Fruit fly (Drosophila melanogaster) whole organism, embryonic: ENCODE measurements around the gene Fcp3C.

ENCODE experiments used
- Adf1 ChIP-seq: fragments of 200-800 bp; sonication (Bioruptor generic); IDR thresholded peaks from 2 replicates; pipeline ENCODE4 v1.3.6; 2022; ENCODE audit warnings: missing biosample characterization, missing genetic modification characterization
- CG14441 ChIP-seq: fragments of 200-800 bp; sonication (Bioruptor generic); IDR thresholded peaks from 2 replicates; pipeline ENCODE4 v1.3.6; 2022; ENCODE audit warnings: missing biosample characterization, missing genetic modification characterization
- CG1529 ChIP-seq: fragments of 200-800 bp; sonication (Bioruptor generic); optimal IDR thresholded peaks from 3 replicates; lab custom pipeline; 2018; ENCODE audit warnings: missing biosample characterization, missing genetic modification characterization
- CG1603 ChIP-seq: fragments of 200-800 bp; sonication (Bioruptor generic); optimal IDR thresholded peaks from 2 replicates; lab custom pipeline; 2019; ENCODE audit warnings: missing biosample characterization, mild to moderate bottlenecking, missing genetic modification characterization, moderate library complexity
- CG17385 ChIP-seq: fragments of 200-800 bp; sonication (Bioruptor generic); optimal IDR thresholded peaks from 3 replicates; lab custom pipeline; 2018; ENCODE audit warnings: missing biosample characterization, mild to moderate bottlenecking, missing genetic modification characterization
- CG17568 ChIP-seq: fragments of 200-800 bp; sonication (Bioruptor generic); optimal IDR thresholded peaks from 2 replicates; lab custom pipeline; 2018; ENCODE audit warnings: missing biosample characterization, mild to moderate bottlenecking, missing genetic modification characterization, moderate library complexity
- CG18619 ChIP-seq: fragments of 200-800 bp; sonication (Bioruptor generic); optimal IDR thresholded peaks from 3 replicates; lab custom pipeline; 2017; ENCODE audit warnings: missing biosample characterization, mild to moderate bottlenecking, missing genetic modification characterization
- CG31365 ChIP-seq: fragments of 200-800 bp; sonication (Bioruptor generic); optimal IDR thresholded peaks from 2 replicates; lab custom pipeline; 2018; ENCODE audit warnings: missing biosample characterization, mild to moderate bottlenecking, missing genetic modification characterization
- CG32532 ChIP-seq: fragments of 200-800 bp; sonication (Bioruptor generic); IDR thresholded peaks from 2 replicates; pipeline ENCODE4 v1.3.6; 2022; ENCODE audit warnings: missing biosample characterization, missing genetic modification characterization
- CG7372 ChIP-seq: fragments of 200-800 bp; sonication (Bioruptor generic); IDR thresholded peaks from 2 replicates; pipeline ENCODE4 v1.3.6; 2022; ENCODE audit warnings: missing biosample characterization, missing genetic modification characterization
- CG7928 ChIP-seq: fragments of 200-800 bp; sonication (Bioruptor generic); optimal IDR thresholded peaks from 2 replicates; lab custom pipeline; 2017; ENCODE audit warnings: missing biosample characterization, mild to moderate bottlenecking, missing genetic modification characterization
- CG8290 ChIP-seq, 3 experiments: fragments of 200-800 bp; sonication (Bioruptor generic); optimal IDR thresholded peaks; 2 replicates each; lab custom pipeline; 2016 to 2019; ENCODE audit warnings: missing biosample characterization in 3 of 3, missing genetic modification characterization in 3 of 3, mild to moderate bottlenecking in 2 of 3, moderate library complexity in 1 of 3
- CkIIα-i1 ChIP-seq: fragments of 200-800 bp; sonication (Bioruptor generic); IDR thresholded peaks from 2 replicates; pipeline ENCODE4 v1.3.6; 2022; ENCODE audit warnings: missing biosample characterization, missing genetic modification characterization
- CoRest ChIP-seq: fragments of 200-800 bp; sonication (Bioruptor generic); optimal IDR thresholded peaks from 3 replicates; lab custom pipeline; 2018; ENCODE audit warnings: missing biosample characterization, mild to moderate bottlenecking, missing genetic modification characterization, moderate library complexity
- D19B ChIP-seq: fragments of 200-800 bp; sonication (Bioruptor generic); optimal IDR thresholded peaks from 2 replicates; lab custom pipeline; 2017; ENCODE audit warnings: missing biosample characterization, mild to moderate bottlenecking, missing genetic modification characterization
- Ets65A ChIP-seq: fragments of 200-800 bp; sonication (Bioruptor generic); peaks from one replicate; lab custom pipeline; 2016; ENCODE audit warnings: missing biosample characterization, missing genetic modification characterization
- HLH54F ChIP-seq: fragments of 200-800 bp; sonication (Bioruptor generic); optimal IDR thresholded peaks from 3 replicates; lab custom pipeline; 2016; ENCODE audit warnings: missing biosample characterization, missing genetic modification characterization
- Pdp1 ChIP-seq, 2 experiments: fragments of 200-800 bp; sonication (Bioruptor generic); optimal IDR thresholded peaks; 3 replicates each; lab custom pipeline; 2016; ENCODE audit warnings: missing biosample characterization in 2 of 2, missing genetic modification characterization in 2 of 2, mild to moderate bottlenecking in 1 of 2, moderate library complexity in 1 of 2
- Tbp ChIP-seq: fragments of >200 bp; optimal IDR thresholded peaks from 2 replicates; lab custom pipeline; 2018; ENCODE audit warnings: missing biosample characterization, missing genetic modification characterization
- Xrp1 ChIP-seq: fragments of 200-800 bp; sonication (Bioruptor generic); IDR thresholded peaks from 2 replicates; pipeline ENCODE4 v1.3.6; 2022; ENCODE audit warnings: missing biosample characterization, missing genetic modification characterization
- ab ChIP-seq: fragments of 200-800 bp; sonication (Bioruptor generic); optimal IDR thresholded peaks from 2 replicates; lab custom pipeline; 2016; ENCODE audit warnings: missing biosample characterization, missing genetic modification characterization
- abd-A ChIP-seq: fragments of 200-800 bp; sonication (Bioruptor generic); optimal IDR thresholded peaks from 3 replicates; lab custom pipeline; 2019; ENCODE audit warnings: missing biosample characterization, mild to moderate bottlenecking, missing genetic modification characterization, moderate library complexity
- bcd ChIP-seq: fragments of 200-800 bp; sonication (Bioruptor generic); optimal IDR thresholded peaks from 2 replicates; lab custom pipeline; 2017; ENCODE audit warnings: missing biosample characterization, mild to moderate bottlenecking, missing genetic modification characterization
- chinmo ChIP-seq: fragments of 200-800 bp; sonication (Bioruptor generic); IDR thresholded peaks from 4 replicates; pipeline ENCODE4 v1.3.6; 2022; ENCODE audit warnings: missing biosample characterization, missing genetic modification characterization; ENCODE audit not compliant: partially characterized antibody
- chm ChIP-seq: fragments of 200-800 bp; sonication (Bioruptor generic); IDR thresholded peaks from 2 replicates; pipeline ENCODE4 v1.3.6; 2022; ENCODE audit warnings: missing biosample characterization, missing genetic modification characterization
- dmrt99B ChIP-seq: fragments of 200-800 bp; sonication (Bioruptor generic); optimal IDR thresholded peaks from 2 replicates; lab custom pipeline; 2018; ENCODE audit warnings: missing biosample characterization, mild to moderate bottlenecking, missing genetic modification characterization, moderate library complexity
- dysf ChIP-seq: fragments of 200-800 bp; sonication (Bioruptor generic); IDR thresholded peaks from 3 replicates; pipeline ENCODE4 v1.3.6; 2022; ENCODE audit warnings: missing biosample characterization, missing genetic modification characterization
- eyg ChIP-seq: fragments of 200-800 bp; sonication (Bioruptor generic); optimal IDR thresholded peaks from 3 replicates; lab custom pipeline; 2016; ENCODE audit warnings: missing biosample characterization, missing genetic modification characterization
- fd3F ChIP-seq: fragments of 200-800 bp; sonication (Bioruptor generic); optimal IDR thresholded peaks from 2 replicates; lab custom pipeline; 2018; ENCODE audit warnings: missing biosample characterization, mild to moderate bottlenecking, missing genetic modification characterization, moderate library complexity
- gcm ChIP-seq: fragments of 200-800 bp; sonication (Bioruptor generic); optimal IDR thresholded peaks from 2 replicates; lab custom pipeline; 2019; ENCODE audit warnings: missing biosample characterization, mild to moderate bottlenecking, missing genetic modification characterization, moderate library complexity
- grn ChIP-seq: fragments of 200-800 bp; sonication (Bioruptor generic); optimal IDR thresholded peaks from 3 replicates; lab custom pipeline; 2017; ENCODE audit warnings: missing biosample characterization, missing genetic modification characterization
- lilli ChIP-seq: fragments of 200-800 bp; sonication (Bioruptor generic); optimal IDR thresholded peaks from 3 replicates; lab custom pipeline; 2016; ENCODE audit warnings: missing biosample characterization, missing genetic modification characterization
- nom ChIP-seq: fragments of 200-800 bp; sonication (Bioruptor generic); optimal IDR thresholded peaks from 2 replicates; lab custom pipeline; 2017; ENCODE audit warnings: missing biosample characterization, missing genetic modification characterization, mild to moderate bottlenecking, moderate library complexity, missing genetic modification reagents
- pb ChIP-seq: fragments of 200-800 bp; sonication (Bioruptor generic); optimal IDR thresholded peaks from 3 replicates; lab custom pipeline; 2016; ENCODE audit warnings: missing biosample characterization, missing genetic modification characterization
- ro ChIP-seq: fragments of 200-800 bp; sonication (Bioruptor generic); IDR thresholded peaks from 2 replicates; pipeline ENCODE4 v1.3.6; 2022; ENCODE audit warnings: missing biosample characterization, missing genetic modification characterization
- schlank ChIP-seq: fragments of 200-800 bp; sonication (Bioruptor generic); optimal IDR thresholded peaks from 2 replicates; lab custom pipeline; 2018; ENCODE audit warnings: missing biosample characterization, mild to moderate bottlenecking, missing genetic modification characterization
- scrt ChIP-seq: fragments of 200-800 bp; sonication (Bioruptor generic); optimal IDR thresholded peaks from 2 replicates; lab custom pipeline; 2018; ENCODE audit warnings: missing biosample characterization, mild to moderate bottlenecking, missing genetic modification characterization, moderate library complexity
- sd ChIP-seq: fragments of 200-800 bp; sonication (Bioruptor generic); optimal IDR thresholded peaks from 3 replicates; lab custom pipeline; 2018; ENCODE audit warnings: missing biosample characterization, mild to moderate bottlenecking, missing genetic modification characterization, moderate library complexity
- seq ChIP-seq: fragments of 200-800 bp; sonication (Bioruptor generic); IDR thresholded peaks from 2 replicates; pipeline ENCODE4 v1.3.6; 2022; ENCODE audit warnings: missing biosample characterization, missing genetic modification characterization
- slbo ChIP-seq: fragments of 200-800 bp; sonication (Bioruptor generic); IDR thresholded peaks from 2 replicates; pipeline ENCODE4 v1.3.6; 2022; ENCODE audit warnings: missing biosample characterization, missing genetic modification characterization
- sqz ChIP-seq: fragments of 200-800 bp; sonication (Bioruptor generic); optimal IDR thresholded peaks from 3 replicates; lab custom pipeline; 2018; ENCODE audit warnings: missing biosample characterization, mild to moderate bottlenecking, missing genetic modification characterization
- vnd ChIP-seq: fragments of 200-800 bp; sonication (Bioruptor generic); IDR thresholded peaks from 3 replicates; pipeline ENCODE4 v1.3.6; 2022; ENCODE audit warnings: missing biosample characterization, missing genetic modification characterization; ENCODE audit not compliant: partially characterized antibody
- zfh2 ChIP-seq: fragments of 200-800 bp; sonication (Bioruptor generic); optimal IDR thresholded peaks from 2 replicates; lab custom pipeline; 2016; ENCODE audit warnings: missing biosample characterization, missing genetic modification characterization

Gene Fcp3C

dm6 chrX:3161542-3162377 is 12.5 kb downstream of the Fcp3C start (continued):
- peak; percentile 62; the same call in 2 of the 4 replicates for TF ChIP-seq chinmo (GFP tag; lab: Robert Waterston, UW)
- no peak for TF ChIP-seq CG31365 (tag; lab: Kevin White, UChicago)
- TF ChIP-seq abd-A, result peak; percentile 39

dm6 chrX:3158620-3159019 is 15.7 kb downstream of the Fcp3C start:
- no peak for TF ChIP-seq Xrp1 (GFP tag; lab: Robert Waterston, UW)
- TF ChIP-seq nom, result peak; percentile 73
- TF ChIP-seq sqz (GFP tag; lab: Kevin White, UChicago), result peak; percentile 62
- TF ChIP-seq grn (GFP tag; lab: Kevin White, UChicago), result peak; percentile 18

- TF ChIP-seq seq (GFP tag; lab: Robert Waterston, UW), result 0 out of 2 replicates have a peak, but pooled peaks have one; percentile 42
- peak; percentile 10 to 12 for TF ChIP-seq Pdp1 (GFP tag; optimal IDR thresholded peaks at IDR 0.05; lab: Kevin White, UChicago)
- TF ChIP-seq CG18619, result no peak
- TF ChIP-seq chm, result 0 out of 2 replicates have a peak, but pooled peaks have one; percentile 22
- TF ChIP-seq CG17385 (GFP tag; lab: Kevin White, UChicago), result peak; percentile 9
- peak; percentile 0 for TF ChIP-seq HLH54F
- peak; percentile 59; the same call in 2 of the 3 replicates for TF ChIP-seq dysf (GFP tag; lab: Robert Waterston, UW)
- peak; percentile 17 for TF ChIP-seq bcd (GFP tag; lab: Kevin White, UChicago)
- TF ChIP-seq fd3F (GFP tag; lab: Kevin White, UChicago), result peak; percentile 20
- peak; percentile 24 for TF ChIP-seq lilli (GFP tag; lab: Kevin White, UChicago)
- peak; percentile 39 for TF ChIP-seq CG1603 (tag; lab: Kevin White, UChicago)
- peak; percentile 65 for TF ChIP-seq slbo (GFP tag; lab: Robert Waterston, UW)
- no peak for TF ChIP-seq vnd (GFP tag; lab: Robert Waterston, UW)
- TF ChIP-seq scrt (GFP tag; lab: Kevin White, UChicago), result no peak
- no peak for TF ChIP-seq Tbp (GFP tag; lab: Kevin White, UChicago)
- TF ChIP-seq eyg (GFP tag; lab: Kevin White, UChicago), result no peak
- peak; percentile 16 for TF ChIP-seq D19B (GFP tag; lab: Kevin White, UChicago)
- peak; percentile 19 for TF ChIP-seq sd
- TF ChIP-seq CG14441, result peak; percentile 43; the same call in 1 of the 2 replicates
- TF ChIP-seq ro (GFP tag; lab: Robert Waterston, UW), result no peak
- TF ChIP-seq CG32532 (GFP tag; lab: Robert Waterston, UW), result peak; percentile 72
- no peak for TF ChIP-seq CG7928 (GFP tag; lab: Kevin White, UChicago)
- TF ChIP-seq Adf1 (GFP tag; lab: Robert Waterston, UW), result no peak
- TF ChIP-seq gcm (GFP tag; lab: Kevin White, UChicago), result no peak
- TF ChIP-seq CG1529 (GFP tag; lab: Kevin White, UChicago), result no peak
- TF ChIP-seq CG7372 (GFP tag; lab: Robert Waterston, UW), result no peak
- no peak for TF ChIP-seq pb (GFP tag; lab: Kevin White, UChicago)
- no peak for TF ChIP-seq CG17568 (GFP tag; lab: Kevin White, UChicago)
- no peak for TF ChIP-seq ab (GFP tag; lab: Kevin White, UChicago)
- peak; percentile 43 for TF ChIP-seq CoRest (tag; lab: Kevin White, UChicago)
- TF ChIP-seq zfh2 (GFP tag; lab: Kevin White, UChicago), result peak; percentile 20
- no peak for TF ChIP-seq CkIIα-i1 (GFP tag; lab: Robert Waterston, UW)
- peak; percentile 9 for TF ChIP-seq sqz (GFP tag; lab: Kevin White, UChicago)
- TF ChIP-seq Ets65A, result peak; percentile 67
- no peak for TF ChIP-seq CG8290 (GFP tag; optimal IDR thresholded peaks at IDR 0.05; lab: Kevin White, UChicago)
- peak in 1 of 2 experiments; percentile 66 for TF ChIP-seq CG8290 (tag; optimal IDR thresholded peaks at IDR 0.05; lab: Kevin White, UChicago)
- 0 out of 4 replicates have a peak, but pooled peaks have one; percentile 22 for TF ChIP-seq chinmo (GFP tag; lab: Robert Waterston, UW)
- TF ChIP-seq dmrt99B (tag; lab: Kevin White, UChicago), result peak; percentile 31
- no peak for TF ChIP-seq schlank (tag; lab: Kevin White, UChicago)
Observed at dm6 chrX:3157048-3157703, 17.1 kb downstream of the Fcp3C start.
